Worm (Caenorhabditis elegans): ENCODE results near the gene T05C1.5.

The T05C1.5 gene

DNA sequence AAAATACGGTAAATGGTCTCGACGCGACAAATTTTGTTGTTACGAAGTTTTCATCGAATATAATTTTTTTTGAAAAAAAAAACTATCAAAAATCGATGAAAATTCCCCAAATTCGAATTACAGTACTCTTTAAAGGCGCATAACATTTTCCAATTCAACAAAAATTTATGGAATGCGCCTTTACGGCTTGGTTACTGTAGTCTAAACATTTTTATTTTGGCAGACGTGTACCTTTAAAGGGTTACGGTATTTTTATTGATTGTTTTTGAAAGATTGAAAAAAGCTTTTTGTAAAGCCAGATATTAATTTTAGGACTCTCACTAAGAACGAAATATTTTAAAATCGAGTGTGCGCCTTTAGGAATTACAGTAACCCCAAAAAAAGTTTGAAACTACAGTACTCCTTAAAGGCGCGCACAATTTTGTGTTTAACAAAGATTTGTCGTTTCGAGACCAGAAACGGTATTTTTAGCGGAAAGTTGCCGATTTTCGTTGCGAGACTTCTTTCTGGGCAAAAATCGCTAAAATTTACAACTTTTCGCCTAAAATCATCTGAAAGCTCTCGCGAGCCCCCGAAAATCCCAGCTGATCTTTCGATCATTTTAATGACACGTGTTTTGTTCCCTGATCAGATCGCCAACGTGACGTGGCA lies 16.5 kb downstream of the T05C1.5 start:
- TF ChIP-seq tab-1 (GFP tag; IDR thresholded peaks at IDR 0.05) (no peak), T22C8.4 (GFP tag; IDR thresholded peaks at IDR 0.05) (no peak), cog-1 (tag; optimal IDR thresholded peaks at IDR 0.05) (no peak), flt-1 (GFP tag; IDR thresholded peaks at IDR 0.05) (no peak), med-1 (GFP tag; optimal IDR thresholded peaks at IDR 0.05; ENCODE audit: insufficient read depth) (no peak), ref-1 (GFP tag; conservative IDR thresholded peaks at IDR 0.05) (no peak), klf-2 (GFP tag; conservative IDR thresholded peaks at IDR 0.05) (no peak), ztf-23 (GFP tag; IDR thresholded peaks at IDR 0.05) (no peak), ztf-29 (GFP tag; IDR thresholded peaks at IDR 0.05) (no peak)

DNA sequence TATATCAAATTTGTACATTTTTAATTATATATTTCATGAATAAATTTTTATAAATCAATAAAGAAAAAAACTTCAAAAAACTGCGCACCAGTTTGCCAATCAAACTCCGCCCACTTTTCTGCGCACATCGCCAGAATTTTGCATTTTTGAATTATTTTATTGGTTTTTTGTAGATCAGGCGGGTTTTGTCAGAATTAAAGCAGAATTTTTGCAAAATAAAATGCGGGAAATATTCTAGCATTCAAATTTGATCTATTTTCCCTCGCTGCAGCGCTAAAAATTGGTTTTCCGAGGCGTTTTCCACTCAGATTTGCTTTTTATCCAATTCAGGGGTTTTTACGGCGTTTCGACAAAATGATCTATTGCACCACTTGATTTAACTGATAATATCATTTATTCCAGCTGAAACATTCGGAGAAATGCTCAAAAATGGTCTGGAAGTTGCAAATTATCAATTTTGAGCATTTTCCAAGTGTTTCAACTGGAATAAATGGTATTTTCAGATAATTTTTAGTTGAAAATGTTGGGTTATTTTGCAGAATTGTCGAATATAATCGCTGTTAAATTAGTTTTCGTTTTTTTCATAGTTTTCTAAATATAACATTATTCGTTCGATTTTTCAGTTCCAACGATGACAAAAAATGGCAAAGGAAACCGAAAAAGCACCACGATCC lies 19.5 kb downstream of the T05C1.5 start, which contains the start of gene W06B4.1:
TSS of gene W06B4.1 (plus strand) at position 624 of the 674 bp plus-strand sequence.
- TF ChIP-seq tab-1 (GFP tag; IDR thresholded peaks at IDR 0.05) (no peak), ztf-29 (GFP tag; IDR thresholded peaks at IDR 0.05) (no peak), T22C8.4 (GFP tag; IDR thresholded peaks at IDR 0.05) (no peak), flt-1 (GFP tag; IDR thresholded peaks at IDR 0.05) (no peak), klf-2 (GFP tag; conservative IDR thresholded peaks at IDR 0.05) (no peak), cog-1 (tag; optimal IDR thresholded peaks at IDR 0.05) (no peak), ref-1 (GFP tag; conservative IDR thresholded peaks at IDR 0.05) (no peak), ztf-23 (GFP tag; IDR thresholded peaks at IDR 0.05) (no peak), med-1 (GFP tag; optimal IDR thresholded peaks at IDR 0.05; ENCODE audit: insufficient read depth) (no peak)

DNA sequence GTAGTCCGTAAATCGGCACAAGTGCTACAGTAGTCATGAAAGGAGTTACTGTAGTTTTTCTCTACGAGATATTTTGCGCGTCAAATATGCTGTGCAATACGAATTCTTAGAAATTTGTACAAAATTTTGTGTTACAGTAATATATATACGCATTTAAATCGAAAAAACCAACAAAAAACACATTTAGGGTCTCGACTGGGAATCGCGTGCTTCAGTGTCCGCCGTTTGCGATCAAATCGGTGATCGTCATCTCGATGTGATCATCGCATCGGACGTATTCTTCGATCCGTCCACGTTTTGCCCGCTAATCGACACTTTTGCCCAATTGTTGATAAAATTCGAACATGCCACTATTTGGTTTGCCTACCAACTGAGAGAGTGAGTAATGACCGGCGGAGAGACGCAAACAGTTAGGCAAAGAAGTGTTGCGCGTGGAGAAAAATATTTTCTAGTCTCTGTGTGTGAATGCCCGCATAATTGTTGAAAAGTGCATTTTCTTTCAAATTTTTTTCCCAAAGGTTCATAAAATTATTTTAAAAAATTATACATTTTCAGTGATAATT lies 21.7 kb downstream of the T05C1.5 start:
- TF ChIP-seq cog-1 (tag; optimal IDR thresholded peaks at IDR 0.05) (no peak), tab-1 (GFP tag; IDR thresholded peaks at IDR 0.05) (no peak), ref-1 (GFP tag; conservative IDR thresholded peaks at IDR 0.05) (no peak), ztf-29 (GFP tag; IDR thresholded peaks at IDR 0.05) (no peak), klf-2 (GFP tag; conservative IDR thresholded peaks at IDR 0.05) (no peak), T22C8.4 (GFP tag; IDR thresholded peaks at IDR 0.05) (no peak), flt-1 (GFP tag; IDR thresholded peaks at IDR 0.05) (no peak), ztf-23 (GFP tag; IDR thresholded peaks at IDR 0.05) (no peak), med-1 (GFP tag; optimal IDR thresholded peaks at IDR 0.05; ENCODE audit: insufficient read depth) (no peak)

DNA sequence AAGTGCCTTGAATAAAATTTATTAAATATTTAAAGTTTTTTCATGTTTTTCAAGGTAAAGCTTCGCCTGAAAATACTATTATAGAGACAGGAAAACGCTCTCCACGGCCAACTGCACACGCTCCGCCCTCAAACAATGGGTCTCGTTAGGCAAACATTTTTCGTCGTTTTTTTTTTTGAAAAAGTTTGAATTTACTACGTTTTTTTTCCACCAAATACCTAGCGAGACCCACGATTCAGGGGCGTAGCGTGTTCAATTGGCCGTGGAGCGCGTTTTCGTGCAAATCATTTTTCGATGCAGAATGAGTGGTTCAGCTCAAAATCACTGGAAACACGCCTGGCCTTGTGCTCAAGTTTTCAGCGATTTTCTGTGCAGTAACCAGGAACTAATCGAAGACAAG lies 22.8 kb downstream of the T05C1.5 start, which contains the start of gene W06B4.2:
TSS of gene W06B4.2 (plus strand) at position 301 of the 400 bp plus-strand sequence.
- TF ChIP-seq med-1 (GFP tag; optimal IDR thresholded peaks at IDR 0.05; ENCODE audit: insufficient read depth) (no peak), ref-1 (GFP tag; conservative IDR thresholded peaks at IDR 0.05) (no peak), cog-1 (tag; optimal IDR thresholded peaks at IDR 0.05) (no peak), ztf-29 (GFP tag; IDR thresholded peaks at IDR 0.05) (no peak), T22C8.4 (GFP tag; IDR thresholded peaks at IDR 0.05) (no peak), tab-1 (GFP tag; IDR thresholded peaks at IDR 0.05) (no peak), flt-1 (GFP tag; IDR thresholded peaks at IDR 0.05) (no peak), klf-2 (GFP tag; conservative IDR thresholded peaks at IDR 0.05) (no peak), ztf-23 (GFP tag; IDR thresholded peaks at IDR 0.05) (no peak)

DNA sequence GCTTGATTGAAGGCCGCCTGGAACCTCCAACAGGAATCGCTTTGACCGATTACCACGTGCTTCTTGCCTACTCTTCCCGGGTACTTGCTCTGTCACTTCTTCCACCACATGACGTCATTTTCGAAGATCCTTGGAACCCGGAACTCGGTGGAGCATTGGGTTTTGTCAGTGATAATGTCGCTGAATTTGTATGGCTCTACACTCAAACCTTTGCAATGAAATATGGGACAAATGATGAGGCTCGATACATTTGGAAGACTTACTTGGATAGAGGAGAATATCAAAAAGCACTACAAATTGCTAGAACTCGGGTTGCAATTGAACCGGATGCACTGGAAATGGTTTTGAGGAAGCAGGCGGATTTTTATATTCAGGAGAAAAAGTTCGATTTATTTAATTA lies 27.8 kb downstream of the T05C1.5 start:
- TF ChIP-seq tab-1 (GFP tag; IDR thresholded peaks at IDR 0.05) (no peak), med-1 (GFP tag; optimal IDR thresholded peaks at IDR 0.05; ENCODE audit: insufficient read depth) (no peak), ztf-23 (GFP tag; IDR thresholded peaks at IDR 0.05) (no peak), klf-2 (GFP tag; conservative IDR thresholded peaks at IDR 0.05) (no peak), cog-1 (tag; optimal IDR thresholded peaks at IDR 0.05) (no peak), ref-1 (GFP tag; conservative IDR thresholded peaks at IDR 0.05) (no peak), ztf-29 (GFP tag; IDR thresholded peaks at IDR 0.05) (no peak), flt-1 (GFP tag; IDR thresholded peaks at IDR 0.05) (no peak), T22C8.4 (GFP tag; IDR thresholded peaks at IDR 0.05) (no peak)

DNA sequence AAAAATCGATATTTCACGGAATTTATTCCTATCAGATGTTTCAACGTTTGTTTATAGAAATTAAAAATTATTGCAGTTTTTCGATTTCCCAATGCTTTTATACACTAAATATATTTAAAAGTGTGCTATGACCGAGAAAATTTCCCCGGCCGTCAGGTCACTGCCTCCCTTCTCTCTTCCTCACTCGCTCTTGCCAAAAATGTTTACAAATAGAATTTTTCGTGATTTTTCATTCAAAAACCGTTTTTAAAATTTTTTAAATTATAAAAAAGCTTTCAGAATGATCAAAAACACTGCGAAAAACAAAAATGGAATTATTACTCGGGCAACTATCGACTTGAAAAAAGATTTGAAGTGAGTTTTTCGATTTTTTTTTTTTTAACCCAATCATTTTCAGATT lies 29.8 kb downstream of the T05C1.5 start, which contains the start of the genes T12C9.7 and vps-18:
TSS of gene T12C9.7 (minus strand) at position 101 of the 400 bp plus-strand sequence.
TSS of gene vps-18 (plus strand) at position 280 of the 400 bp plus-strand sequence.
- no peak for TF ChIP-seq ztf-23 (GFP tag; IDR thresholded peaks at IDR 0.05)
- TF ChIP-seq klf-2 (GFP tag; conservative IDR thresholded peaks at IDR 0.05) = no peak

DNA sequence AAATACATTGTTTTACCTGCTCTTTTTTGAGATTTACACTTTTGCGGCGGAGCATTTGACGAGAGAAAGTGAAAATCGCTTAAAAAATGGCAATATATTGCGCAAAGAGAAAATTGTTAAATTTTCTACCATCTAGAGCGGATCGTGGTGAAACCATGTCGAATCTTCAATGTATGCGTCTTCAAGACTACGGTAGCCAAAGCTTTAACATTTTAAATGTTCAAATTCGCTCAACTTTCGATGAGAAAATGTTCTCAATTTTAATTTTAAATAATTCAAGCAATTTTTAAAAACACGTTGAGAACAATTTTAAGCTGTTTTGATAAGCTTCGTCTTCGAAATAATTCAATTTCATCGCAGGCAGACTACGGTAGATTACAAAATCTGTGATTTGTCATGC lies 30.3 kb downstream of the T05C1.5 start:
- no peak for TF ChIP-seq flt-1 (GFP tag; IDR thresholded peaks at IDR 0.05)
- TF ChIP-seq ztf-23 (GFP tag; IDR thresholded peaks at IDR 0.05) = no peak
- TF ChIP-seq med-1 (GFP tag; optimal IDR thresholded peaks at IDR 0.05; ENCODE audit: insufficient read depth) = no peak
- TF ChIP-seq ztf-29 (GFP tag; IDR thresholded peaks at IDR 0.05) = no peak
- TF ChIP-seq klf-2 (GFP tag; conservative IDR thresholded peaks at IDR 0.05) = no peak
- no peak for TF ChIP-seq cog-1 (tag; optimal IDR thresholded peaks at IDR 0.05)
- TF ChIP-seq tab-1 (GFP tag; IDR thresholded peaks at IDR 0.05) = no peak
- no peak for TF ChIP-seq T22C8.4 (GFP tag; IDR thresholded peaks at IDR 0.05)
- no peak for TF ChIP-seq ref-1 (GFP tag; conservative IDR thresholded peaks at IDR 0.05)

DNA sequence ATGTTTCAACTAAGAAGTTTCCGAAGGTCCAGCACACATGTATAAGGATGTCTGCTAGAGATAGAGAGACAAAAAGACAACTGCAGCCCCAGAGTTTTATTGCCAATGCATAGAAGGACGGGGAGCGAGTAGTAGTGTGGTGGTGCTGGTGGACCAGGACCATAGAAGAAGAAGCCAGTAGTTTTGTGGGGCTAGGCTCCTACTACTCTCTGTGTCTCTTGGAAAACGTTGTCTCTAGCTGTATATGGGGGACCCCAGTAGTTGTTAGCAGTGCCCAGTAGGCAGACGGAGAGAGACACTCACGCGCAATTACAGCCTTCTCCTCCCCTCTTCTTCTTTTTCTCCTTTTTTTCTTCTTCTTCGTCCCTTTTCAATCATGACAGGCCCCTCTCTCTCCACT lies 34.6 kb downstream of the T05C1.5 start:
- TF ChIP-seq ztf-23 (GFP tag; IDR thresholded peaks at IDR 0.05) (no peak), klf-2 (GFP tag; conservative IDR thresholded peaks at IDR 0.05) (no peak), ref-1 (GFP tag; conservative IDR thresholded peaks at IDR 0.05) (no peak), tab-1 (GFP tag; IDR thresholded peaks at IDR 0.05) (no peak), ztf-29 (GFP tag; IDR thresholded peaks at IDR 0.05) (no peak), cog-1 (tag; optimal IDR thresholded peaks at IDR 0.05) (no peak), T22C8.4 (GFP tag; IDR thresholded peaks at IDR 0.05) (no peak), med-1 (GFP tag; optimal IDR thresholded peaks at IDR 0.05; ENCODE audit: insufficient read depth) (no peak), flt-1 (GFP tag; IDR thresholded peaks at IDR 0.05) (no peak)

DNA sequence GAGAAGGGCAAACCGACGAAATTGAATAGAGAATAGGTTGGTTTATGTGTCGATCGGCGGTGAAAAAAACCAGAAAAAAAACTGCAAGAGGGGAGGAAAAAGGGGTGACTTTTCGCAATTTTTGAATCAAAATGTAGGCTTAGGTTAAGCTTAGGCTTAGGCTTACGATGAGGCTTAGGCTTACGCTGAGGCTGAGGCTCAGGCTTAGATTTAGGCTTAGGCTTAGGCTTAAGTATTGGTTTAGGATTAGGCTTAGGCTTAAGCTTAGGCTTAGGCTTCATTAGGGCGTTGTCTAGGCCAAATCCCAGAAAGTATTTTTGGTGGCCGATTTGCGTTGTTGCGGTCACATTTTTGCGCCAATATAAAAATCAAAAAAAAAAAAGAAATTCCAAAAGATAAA lies 35.8 kb downstream of the T05C1.5 start:
- no peak for TF ChIP-seq cog-1 (tag; optimal IDR thresholded peaks at IDR 0.05)
- no peak for TF ChIP-seq ref-1 (GFP tag; conservative IDR thresholded peaks at IDR 0.05)
- TF ChIP-seq klf-2 (GFP tag; conservative IDR thresholded peaks at IDR 0.05) = no peak
- no peak for TF ChIP-seq med-1 (GFP tag; optimal IDR thresholded peaks at IDR 0.05; ENCODE audit: insufficient read depth)
- no peak for TF ChIP-seq ztf-29 (GFP tag; IDR thresholded peaks at IDR 0.05)
- TF ChIP-seq T22C8.4 (GFP tag; IDR thresholded peaks at IDR 0.05) = no peak
- TF ChIP-seq tab-1 (GFP tag; IDR thresholded peaks at IDR 0.05) = no peak
- no peak for TF ChIP-seq flt-1 (GFP tag; IDR thresholded peaks at IDR 0.05)
- TF ChIP-seq ztf-23 (GFP tag; IDR thresholded peaks at IDR 0.05) = no peak

Measured in whole organism, midembryonic.